Worm (Caenorhabditis elegans) whole organism, mixed stage, embryonic: ENCODE data around the gene nspa-8.

ENCODE experiments used
- elt-1 ChIP-seq: sonication (generic microtip); optimal IDR thresholded peaks from 2 replicates; lab custom pipeline; 2017; ENCODE audit warnings: missing genetic modification characterization, mild to moderate bottlenecking, missing compliant biosample characterization, antibody characterized with exemption, moderate library complexity, borderline replicate concordance; ENCODE audit not compliant: insufficient read depth
- elt-3 ChIP-seq: fragments of 150-350 bp; optimal IDR thresholded peaks from 2 replicates; lab custom pipeline; 2014; ENCODE audit warnings: missing biosample characterization, missing genetic modification characterization
- lin-13 ChIP-seq: fragments of 150-350 bp; optimal IDR thresholded peaks from 2 replicates; lab custom pipeline; 2014; ENCODE audit warnings: missing biosample characterization, missing genetic modification characterization
- mep-1 ChIP-seq: fragments of 150-350 bp; optimal IDR thresholded peaks from 2 replicates; lab custom pipeline; 2017; ENCODE audit warnings: missing biosample characterization, missing genetic modification reagents, missing genetic modification characterization, inconsistent platforms
- nhr-28 ChIP-seq: fragments of 150-350 bp; optimal IDR thresholded peaks from 2 replicates; lab custom pipeline; 2014; ENCODE audit warnings: missing biosample characterization, missing genetic modification characterization
- sem-2 ChIP-seq: fragments of 200-800 bp; sonication (Bioruptor generic); optimal IDR thresholded peaks from 2 replicates; lab custom pipeline; 2018; ENCODE audit warnings: mild to moderate bottlenecking, missing genetic modification characterization, missing compliant biosample characterization
- snpc-4 ChIP-seq: fragments of 150-350 bp; optimal IDR thresholded peaks from 2 replicates; lab custom pipeline; 2014; ENCODE audit warnings: missing biosample characterization, missing genetic modification characterization
- unc-39 ChIP-seq: fragments of 150-350 bp; optimal IDR thresholded peaks from 2 replicates; lab custom pipeline; 2014; ENCODE audit warnings: missing biosample characterization, missing genetic modification characterization
- ztf-11 ChIP-seq: fragments of 150-350 bp; optimal IDR thresholded peaks from 2 replicates; lab custom pipeline; 2014; ENCODE audit warnings: missing biosample characterization, missing genetic modification characterization

ce11 chrV:14793043-14793442 is 33.8 kb downstream of the nspa-8 start:
- no peak for TF ChIP-seq elt-3 (tag; lab: Kevin White, UChicago)
- TF ChIP-seq lin-13: no peak
- TF ChIP-seq nhr-28 (tag; lab: Kevin White, UChicago): no peak
- TF ChIP-seq sem-2 (GFP tag; lab: Kevin White, UChicago): no peak
- no peak for TF ChIP-seq snpc-4
- TF ChIP-seq elt-1 (tag; lab: Kevin White, UChicago): no peak
- TF ChIP-seq unc-39 (tag; lab: Kevin White, UChicago): no peak
- no peak for TF ChIP-seq mep-1 (tag; lab: Kevin White, UChicago)
- no peak for TF ChIP-seq ztf-11 (tag; lab: Kevin White, UChicago)
